Worm (Caenorhabditis elegans): ENCODE measurements around the gene Y43C5A.7.

DNA sequence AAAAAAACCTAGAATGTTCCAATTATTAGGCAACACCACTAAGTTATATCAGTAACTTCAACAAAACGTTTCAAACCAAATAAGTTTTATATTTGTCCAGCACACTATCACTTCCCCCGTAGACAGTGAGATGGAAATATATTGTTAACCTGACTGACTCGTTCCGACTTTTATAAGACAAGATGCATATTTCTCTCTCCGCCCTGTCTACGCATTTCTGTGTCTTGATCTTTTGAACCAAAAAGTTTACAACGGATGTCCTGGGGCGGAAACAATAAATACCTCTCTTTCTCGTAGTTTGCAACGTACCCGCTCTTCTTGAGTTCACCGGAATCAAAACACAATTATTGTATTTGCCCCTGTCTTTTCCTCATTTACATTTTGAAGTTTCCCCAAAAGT, 25.8 kb upstream of the Y43C5A.7 start:
- TF ChIP-seq him-1 (tag; optimal IDR thresholded peaks at IDR 0.05) (no peak), dao-5 (tag; optimal IDR thresholded peaks at IDR 0.05) (no peak)

All from whole organism, L4/young adult.